Worm (Caenorhabditis elegans) whole organism, late embryonic: ENCODE measurements around the gene K04G7.1.

ENCODE experiments used
- C08G9.2 ChIP-seq: sonication (generic microtip); optimal IDR thresholded peaks from 2 replicates; lab custom pipeline; 2016; ENCODE audit warnings: mild to moderate bottlenecking, missing genetic modification characterization, moderate library complexity, missing compliant biosample characterization
- C38D4.7 ChIP-seq: fragments of 200-800 bp; sonication (Bioruptor generic); optimal IDR thresholded peaks from 2 replicates; lab custom pipeline; 2018; ENCODE audit warnings: mild to moderate bottlenecking, missing genetic modification characterization, moderate library complexity, missing compliant biosample characterization
- F13H6.1 ChIP-seq: sonication (generic microtip); optimal IDR thresholded peaks from 2 replicates; lab custom pipeline; 2016; ENCODE audit warnings: missing genetic modification characterization, missing compliant biosample characterization
- K02D7.2 ChIP-seq: sonication (generic microtip); optimal IDR thresholded peaks from 2 replicates; lab custom pipeline; 2017; ENCODE audit warnings: mild to moderate bottlenecking, missing genetic modification characterization, missing compliant biosample characterization
- Y22D7AL.16 ChIP-seq: sonication (generic microtip); optimal IDR thresholded peaks from 2 replicates; lab custom pipeline; 2016; ENCODE audit warnings: missing genetic modification characterization, missing compliant biosample characterization
- ama-1 ChIP-seq: fragments of 150-350 bp; optimal IDR thresholded peaks from 2 replicates; lab custom pipeline; 2014
- ceh-19 ChIP-seq: fragments of 200-800 bp; sonication (Bioruptor generic); optimal IDR thresholded peaks from 2 replicates; lab custom pipeline; 2018; ENCODE audit warnings: mild to moderate bottlenecking, missing genetic modification characterization, missing compliant biosample characterization
- ceh-2 ChIP-seq: sonication (generic microtip); optimal IDR thresholded peaks from 2 replicates; lab custom pipeline; 2016; ENCODE audit warnings: missing genotype, missing genetic modification characterization, missing compliant biosample characterization
- ceh-31 ChIP-seq: sonication (generic microtip); optimal IDR thresholded peaks from 2 replicates; lab custom pipeline; 2016; ENCODE audit warnings: missing genetic modification characterization, missing compliant biosample characterization
- ceh-45 ChIP-seq: fragments of 200-800 bp; sonication (Bioruptor generic); IDR thresholded peaks from 2 replicates; pipeline ENCODE4 v1.3.6; 2022; ENCODE audit warnings: missing genetic modification reagents, missing genetic modification characterization, missing compliant biosample characterization
- ceh-6 ChIP-seq: fragments of 200-800 bp; sonication (Bioruptor generic); optimal IDR thresholded peaks from 2 replicates; lab custom pipeline; 2018; ENCODE audit warnings: mild to moderate bottlenecking, missing genetic modification characterization, missing compliant biosample characterization
- dve-1 ChIP-seq: sonication (generic microtip); optimal IDR thresholded peaks from 2 replicates; lab custom pipeline; 2017; ENCODE audit warnings: antibody characterized with exemption, mild to moderate bottlenecking, missing genetic modification characterization, missing compliant biosample characterization
- elt-2 ChIP-seq: sonication (generic microtip); optimal IDR thresholded peaks from 2 replicates; lab custom pipeline; 2016; ENCODE audit warnings: missing genetic modification reagents, missing genetic modification characterization, missing compliant biosample characterization
- fkh-10 ChIP-seq: fragments of 150-350 bp; optimal IDR thresholded peaks from 2 replicates; lab custom pipeline; 2014; ENCODE audit warnings: missing biosample characterization, missing genetic modification reagents, missing genetic modification characterization
- fkh-6 ChIP-seq: sonication (generic microtip); optimal IDR thresholded peaks from 2 replicates; lab custom pipeline; 2016; ENCODE audit warnings: missing genetic modification characterization, missing compliant biosample characterization
- hlh-30 ChIP-seq: sonication (generic microtip); optimal IDR thresholded peaks from 2 replicates; lab custom pipeline; 2017; ENCODE audit warnings: antibody characterized with exemption, missing genetic modification characterization, missing compliant biosample characterization; ENCODE audit not compliant: insufficient read depth
- hlh-8 ChIP-seq: sonication (generic microtip); optimal IDR thresholded peaks from 2 replicates; lab custom pipeline; 2016; ENCODE audit warnings: missing genotype, missing genetic modification characterization, missing compliant biosample characterization
- lim-6 ChIP-seq: sonication (generic microtip); optimal IDR thresholded peaks from 2 replicates; lab custom pipeline; 2016; ENCODE audit warnings: missing genetic modification characterization, missing compliant biosample characterization
- mec-3 ChIP-seq: sonication (generic microtip); optimal IDR thresholded peaks from 2 replicates; lab custom pipeline; 2016; ENCODE audit warnings: borderline replicate concordance, missing genetic modification characterization, missing compliant biosample characterization
- nfya-1 ChIP-seq: sonication (generic microtip); optimal IDR thresholded peaks from 2 replicates; lab custom pipeline; 2017; ENCODE audit warnings: missing genetic modification characterization, mild to moderate bottlenecking, missing compliant biosample characterization, antibody characterized with exemption, moderate library complexity
- pha-4 ChIP-seq: fragments of 150-350 bp; optimal IDR thresholded peaks from 2 replicates; lab custom pipeline; 2018; ENCODE audit warnings: missing biosample characterization, missing genetic modification reagents, missing genetic modification characterization
- pqm-1 ChIP-seq: sonication (generic microtip); optimal IDR thresholded peaks from 2 replicates; lab custom pipeline; 2016; ENCODE audit warnings: missing genetic modification characterization, missing compliant biosample characterization
- pros-1 ChIP-seq: fragments of 150-350 bp; optimal IDR thresholded peaks from 2 replicates; lab custom pipeline; 2014; ENCODE audit warnings: missing biosample characterization, missing genetic modification reagents, missing genetic modification characterization
- ref-2 ChIP-seq: sonication (generic microtip); optimal IDR thresholded peaks from 2 replicates; lab custom pipeline; 2016; ENCODE audit warnings: missing genetic modification characterization, missing compliant biosample characterization
- sox-2 ChIP-seq: fragments of 200-800 bp; sonication (Bioruptor generic); IDR thresholded peaks from 2 replicates; pipeline ENCODE4 v1.3.6; 2022; ENCODE audit warnings: missing genetic modification reagents, missing genetic modification characterization, missing compliant biosample characterization
- unc-42 ChIP-seq: sonication (generic microtip); optimal IDR thresholded peaks from 2 replicates; lab custom pipeline; 2016; ENCODE audit warnings: missing genotype, missing genetic modification characterization, missing compliant biosample characterization
- unc-55 ChIP-seq: sonication (generic microtip); optimal IDR thresholded peaks from 2 replicates; lab custom pipeline; 2017; ENCODE audit warnings: missing biosample characterization, missing genetic modification reagents, missing genetic modification characterization
- unc-86 ChIP-seq: sonication (generic microtip); optimal IDR thresholded peaks from 2 replicates; lab custom pipeline; 2016; ENCODE audit warnings: missing genetic modification characterization, missing compliant biosample characterization
- zip-5 ChIP-seq: sonication (generic microtip); optimal IDR thresholded peaks from 2 replicates; lab custom pipeline; 2016; ENCODE audit warnings: missing genetic modification characterization, missing compliant biosample characterization
- ztf-16 ChIP-seq: sonication (generic microtip); optimal IDR thresholded peaks from 2 replicates; lab custom pipeline; 2017; ENCODE audit warnings: missing genetic modification characterization, missing compliant biosample characterization

K04G7.1 gene

DNA sequence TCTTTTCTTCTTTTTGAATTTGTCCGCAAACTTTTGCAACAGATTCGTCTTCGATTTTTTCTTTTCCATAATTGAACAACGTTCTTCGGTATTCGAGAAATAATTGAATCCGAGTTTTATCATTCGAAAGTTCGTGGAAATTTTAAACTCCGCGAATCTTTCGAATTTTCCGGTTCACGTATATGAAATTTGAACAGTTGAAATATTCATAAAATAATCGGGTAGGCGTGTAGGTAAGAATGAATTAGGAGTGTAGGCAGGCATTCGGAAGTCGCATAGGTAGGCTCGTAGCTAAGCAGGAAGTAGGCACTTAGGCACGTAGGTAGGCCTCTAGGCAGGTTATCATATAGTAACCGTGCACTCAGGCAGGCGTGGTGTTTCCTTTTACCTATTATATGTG lies 24.3 kb upstream of the K04G7.1 start, which contains the start of gene B0280.11:
Gene B0280.11, minus strand, starts transcription at position 101 of the 400 bp plus-strand sequence.
- no peak for TF ChIP-seq pha-4
- no peak for TF ChIP-seq unc-55 (GFP tag; lab: Kevin White, UChicago)
- TF ChIP-seq Y22D7AL.16 (tag; lab: Kevin White, UChicago), result no peak
- no peak for TF ChIP-seq ceh-2 (tag; lab: Kevin White, UChicago)
- TF ChIP-seq unc-86 (tag; lab: Kevin White, UChicago), result no peak

DNA sequence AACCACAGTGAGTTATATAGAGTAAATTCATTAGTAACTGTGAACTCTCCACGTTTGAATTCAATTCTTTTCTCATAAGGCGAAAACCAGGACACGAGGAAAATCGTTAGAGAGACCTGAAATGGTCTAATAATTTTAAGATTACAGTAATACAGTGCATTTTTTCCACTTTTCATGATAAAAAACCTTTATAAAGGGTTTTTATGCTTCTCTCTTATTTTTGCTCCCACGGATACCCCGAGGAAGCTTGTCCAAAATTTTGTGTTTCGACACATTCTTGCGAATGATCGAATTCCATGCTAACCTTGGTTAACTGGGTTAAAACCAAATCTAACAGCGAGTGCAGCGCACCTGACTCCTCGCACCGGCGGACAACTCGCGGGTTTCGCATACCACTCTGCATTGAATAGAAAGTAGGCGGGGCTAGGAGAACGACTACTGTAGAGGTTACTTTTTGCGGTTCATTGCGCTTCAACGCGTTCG lies 22.2 kb upstream of the K04G7.1 start:
- TF ChIP-seq ref-2 (tag; lab: Kevin White, UChicago) (peak; percentile 13), unc-55 (GFP tag; lab: Kevin White, UChicago) (no peak), unc-86 (tag; lab: Kevin White, UChicago) (no peak), ama-1 (lab: Kevin White, UChicago) (peak; percentile 58), hlh-30 (tag; lab: Kevin White, UChicago) (peak; percentile 59)

DNA sequence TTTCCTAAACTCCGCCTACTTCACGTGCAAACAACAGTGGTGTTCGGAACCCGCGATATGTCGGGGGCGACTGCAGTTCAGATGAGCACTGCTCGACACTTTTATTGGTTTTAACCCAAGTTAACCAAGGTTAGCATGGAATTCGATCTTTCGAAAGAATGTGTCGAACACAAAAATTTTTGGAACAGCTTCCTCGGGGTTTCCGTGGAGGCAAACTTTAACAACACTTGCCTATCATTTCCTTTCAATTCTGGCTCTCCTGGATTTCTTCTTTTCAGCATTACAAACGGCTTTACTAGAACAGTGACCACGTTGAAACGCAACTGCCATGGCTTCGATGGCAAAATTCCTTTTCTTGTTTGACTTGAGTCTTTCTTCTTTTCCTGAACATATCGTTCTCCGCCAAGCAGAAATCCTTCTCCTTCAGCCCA lies 21.2 kb upstream of the K04G7.1 start:
- TF ChIP-seq elt-2 (peak; percentile 11), fkh-6 (tag; lab: Kevin White, UChicago) (no peak), ama-1 (lab: Kevin White, UChicago) (peak; percentile 87)

DNA sequence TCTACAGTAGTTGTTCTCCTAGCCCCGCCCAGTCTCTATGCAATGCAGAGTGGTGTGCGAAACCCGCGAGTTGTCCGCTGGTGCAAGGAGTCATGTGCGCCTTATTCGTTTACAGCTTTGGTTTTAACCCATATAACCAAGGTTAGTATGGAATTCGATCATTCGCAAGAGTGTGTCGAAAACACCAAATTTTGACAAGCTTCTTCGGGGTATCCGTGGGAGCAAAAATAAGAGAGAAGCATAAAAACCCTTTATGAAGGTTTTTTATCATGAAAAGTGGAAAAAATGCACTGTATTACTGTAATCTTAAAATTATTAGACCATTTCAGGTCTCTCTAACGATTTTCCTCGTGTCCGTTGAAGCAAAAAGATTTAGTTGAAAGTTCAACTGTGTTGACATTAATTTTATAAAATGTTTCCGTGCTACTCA lies 20.3 kb upstream of the K04G7.1 start:
- TF ChIP-seq mec-3 (no peak), hlh-30 (tag; lab: Kevin White, UChicago) (peak; percentile 25), K02D7.2 (tag; lab: Kevin White, UChicago) (no peak), ama-1 (lab: Kevin White, UChicago) (peak; percentile 39), C38D4.7 (GFP tag; lab: Kevin White, UChicago) (no peak)
- TF ChIP-seq, all 69 proteins: peak for 2

DNA sequence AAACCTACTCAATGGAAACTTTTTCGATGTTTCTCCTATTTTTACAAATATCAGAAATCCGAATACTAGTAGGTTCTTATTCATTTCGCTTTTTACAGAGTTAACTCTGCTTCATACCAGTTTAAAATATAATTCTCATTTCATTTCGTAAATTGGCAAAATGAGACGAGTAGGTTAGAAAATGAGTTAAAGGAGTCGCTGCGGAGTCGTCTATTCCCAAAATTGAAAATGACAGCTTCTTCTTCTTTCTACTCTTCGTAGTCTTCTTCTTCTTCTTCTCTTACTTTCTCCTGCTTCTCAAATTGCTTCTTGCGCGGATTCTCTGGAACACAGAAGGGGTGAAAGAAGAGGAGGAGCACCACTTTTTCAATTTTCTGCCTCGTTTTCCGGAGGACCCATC lies 17.8 kb upstream of the K04G7.1 start, which contains the start of gene glr-2:
Gene glr-2, minus strand, starts transcription at position 211 of the 400 bp plus-strand sequence.
- TF ChIP-seq unc-42 (peak; percentile 59), ceh-6 (GFP tag; lab: Kevin White, UChicago) (no peak)

DNA sequence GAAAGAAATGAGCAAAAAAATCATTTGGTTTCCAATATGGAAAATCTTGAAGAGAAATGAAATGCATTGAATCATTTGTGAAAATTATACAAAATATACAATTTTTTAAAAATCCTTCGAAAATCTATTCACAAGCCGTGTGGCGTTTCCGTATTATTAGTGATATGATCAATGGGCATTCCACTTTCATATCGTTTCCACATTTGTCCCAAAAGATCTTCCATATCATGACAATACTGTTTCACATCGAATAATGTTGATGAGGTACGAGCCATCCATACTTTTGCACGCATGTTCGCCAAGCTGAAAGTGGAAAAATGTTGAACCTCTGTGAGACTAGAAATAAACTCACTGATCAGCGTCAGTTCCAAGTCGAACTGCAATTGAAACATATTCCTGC lies 16.2 kb upstream of the K04G7.1 start:
- TF ChIP-seq ceh-45 (GFP tag; lab: Robert Waterston, UW) (no peak), unc-42 (no peak)

DNA sequence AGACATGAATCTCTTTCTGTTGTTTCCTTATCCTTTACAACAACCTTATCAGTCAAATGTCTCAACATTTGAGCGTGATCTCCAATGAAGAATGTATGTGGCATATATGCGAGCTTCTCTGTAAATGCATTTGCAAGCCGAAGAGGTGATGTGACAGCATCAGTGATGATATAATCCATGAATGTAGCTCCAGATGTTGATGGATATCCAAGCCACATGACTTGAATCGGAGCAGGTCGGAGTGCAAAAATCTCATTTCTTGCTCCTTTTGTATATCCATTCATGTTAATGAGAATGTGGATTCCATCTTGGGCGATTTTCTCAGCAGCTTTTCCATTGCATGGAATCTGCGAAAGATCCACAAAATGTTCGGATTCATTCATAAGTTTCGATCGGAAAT lies 14.3 kb upstream of the K04G7.1 start:
- TF ChIP-seq K02D7.2 (tag; lab: Kevin White, UChicago) (no peak), mec-3 (no peak), ztf-16 (tag; lab: Kevin White, UChicago) (no peak), ceh-19 (no peak), fkh-10 (GFP tag; lab: Kevin White, UChicago) (no peak), nfya-1 (no peak), ceh-31 (tag; lab: Kevin White, UChicago) (no peak), pqm-1 (tag; lab: Kevin White, UChicago) (no peak), pros-1 (tag; lab: Kevin White, UChicago) (no peak), F13H6.1 (tag; lab: Kevin White, UChicago) (no peak), dve-1 (tag; lab: Kevin White, UChicago) (no peak), C08G9.2 (tag; lab: Kevin White, UChicago) (no peak), sox-2 (no peak), C38D4.7 (GFP tag; lab: Kevin White, UChicago) (no peak), zip-5 (tag; lab: Kevin White, UChicago) (no peak), hlh-8 (no peak), lim-6 (tag; lab: Kevin White, UChicago) (no peak), unc-86 (tag; lab: Kevin White, UChicago) (no peak), fkh-6 (tag; lab: Kevin White, UChicago) (no peak), ceh-6 (GFP tag; lab: Kevin White, UChicago) (no peak)
- TF ChIP-seq, all 69 proteins: peak for 0
